Fruit fly (Drosophila melanogaster): ENCODE results near the gene ema.

dm6 chr3R:16456607-16457006, 15.1 kb upstream of the ema start:
- TF ChIP-seq OdsH (GFP tag; optimal IDR thresholded peaks at IDR 0.05): no peak
- no peak for TF ChIP-seq dmrt93B (GFP tag; optimal IDR thresholded peaks at IDR 0.05)
- no peak for TF ChIP-seq CG32264 (GFP tag; optimal IDR thresholded peaks at IDR 0.05)
- TF ChIP-seq dsf (GFP tag; optimal IDR thresholded peaks at IDR 0.05; ENCODE audit: borderline replicate concordance): no peak
- TF ChIP-seq usp (GFP tag; optimal IDR thresholded peaks at IDR 0.05): no peak
- no peak for TF ChIP-seq Abd-B (GFP tag; optimal IDR thresholded peaks at IDR 0.05)
- TF ChIP-seq Hr83 (GFP tag; optimal IDR thresholded peaks at IDR 0.05; ENCODE audit: poor library complexity, severe bottlenecking): no peak
- no peak for TF ChIP-seq Jra (GFP tag; optimal IDR thresholded peaks at IDR 0.05)
- TF ChIP-seq jim (GFP tag; optimal IDR thresholded peaks at IDR 0.05): no peak
- TF ChIP-seq N (GFP tag; optimal IDR thresholded peaks at IDR 0.05): no peak

Measured in whole organism, wandering third instar larva.